Worm (Caenorhabditis elegans) whole organism, L2 larva: ENCODE data around the gene rpac-40.

Source experiments
- C34F6.9 ChIP-seq: fragments of 150-350 bp; optimal IDR thresholded peaks from 2 replicates; lab custom pipeline; 2014; ENCODE audit warnings: missing biosample characterization, missing genetic modification characterization
- F13H6.1 ChIP-seq: sonication (generic microtip); optimal IDR thresholded peaks from 2 replicates; lab custom pipeline; 2016; ENCODE audit warnings: missing genetic modification characterization, missing compliant biosample characterization
- R02D3.7 ChIP-seq: fragments of 150-350 bp; optimal IDR thresholded peaks from 2 replicates; lab custom pipeline; 2014; ENCODE audit warnings: missing biosample characterization, missing genetic modification characterization
- Y55F3AM.14 ChIP-seq: fragments of 200-800 bp; sonication (Bioruptor generic); optimal IDR thresholded peaks from 2 replicates; lab custom pipeline; 2018; ENCODE audit warnings: mild to moderate bottlenecking, missing genetic modification characterization, missing compliant biosample characterization
- ZK546.5 ChIP-seq: sonication (generic microtip); optimal IDR thresholded peaks from 2 replicates; lab custom pipeline; 2017; ENCODE audit warnings: missing biosample characterization, missing genetic modification characterization
- alr-1 ChIP-seq: fragments of 150-350 bp; optimal IDR thresholded peaks from 2 replicates; lab custom pipeline; 2014; ENCODE audit warnings: missing biosample characterization, missing genetic modification characterization
- aly-2 ChIP-seq: fragments of 150-350 bp; optimal IDR thresholded peaks from 2 replicates; lab custom pipeline; 2014; ENCODE audit warnings: missing biosample characterization, missing genetic modification characterization
- ama-1 ChIP-seq: fragments of 150-350 bp; optimal IDR thresholded peaks from 2 replicates; lab custom pipeline; 2018; ENCODE audit warnings: inconsistent platforms
- blmp-1 ChIP-seq: sonication (generic microtip); optimal IDR thresholded peaks from 2 replicates; lab custom pipeline; 2017; ENCODE audit warnings: missing genetic modification characterization, mild to moderate bottlenecking, missing compliant biosample characterization, antibody characterized with exemption, moderate library complexity; ENCODE audit not compliant: insufficient read depth
- ceh-16 ChIP-seq: fragments of 150-350 bp; optimal IDR thresholded peaks from 2 replicates; lab custom pipeline; 2014; ENCODE audit warnings: missing biosample characterization, missing genetic modification characterization
- ceh-82 ChIP-seq: fragments of 150-350 bp; optimal IDR thresholded peaks from 2 replicates; lab custom pipeline; 2014; ENCODE audit warnings: missing biosample characterization, missing genetic modification characterization
- dmd-4 ChIP-seq: sonication (generic microtip); optimal IDR thresholded peaks from 2 replicates; lab custom pipeline; 2017; ENCODE audit warnings: missing biosample characterization, missing genetic modification characterization
- egl-27 ChIP-seq: sonication (generic microtip); optimal IDR thresholded peaks from 3 replicates; lab custom pipeline; 2017; ENCODE audit warnings: missing biosample characterization, missing genetic modification reagents, missing genetic modification characterization
- elt-1 ChIP-seq: fragments of 150-350 bp; optimal IDR thresholded peaks from 2 replicates; lab custom pipeline; 2014; ENCODE audit warnings: missing biosample characterization, missing genetic modification characterization
- elt-3 ChIP-seq: sonication (generic microtip); optimal IDR thresholded peaks from 2 replicates; lab custom pipeline; 2017; ENCODE audit warnings: missing biosample characterization, missing genetic modification characterization
- fos-1 ChIP-seq: fragments of 150-350 bp; optimal IDR thresholded peaks from 2 replicates; lab custom pipeline; 2014; ENCODE audit warnings: missing biosample characterization, missing genetic modification characterization
- gmeb-1 ChIP-seq: fragments of 150-350 bp; optimal IDR thresholded peaks from 2 replicates; lab custom pipeline; 2014; ENCODE audit warnings: missing biosample characterization, missing genetic modification characterization
- lin-11 ChIP-seq: fragments of 150-350 bp; sonication (generic microtip); optimal IDR thresholded peaks from 2 replicates; lab custom pipeline; 2014; ENCODE audit warnings: missing biosample characterization, missing genetic modification characterization, inconsistent platforms, mixed read lengths
- lin-13 ChIP-seq: fragments of 150-350 bp; optimal IDR thresholded peaks from 2 replicates; lab custom pipeline; 2014; ENCODE audit warnings: missing biosample characterization, missing genetic modification reagents, missing genetic modification characterization
- lin-39 ChIP-seq: fragments of 150-350 bp; optimal IDR thresholded peaks from 2 replicates; lab custom pipeline; 2014; ENCODE audit warnings: missing biosample characterization, missing genetic modification reagents, missing genetic modification characterization
- lsy-2 ChIP-seq, 2 experiments: fragments of 150-350 bp in 1 of 2; sonication (generic microtip) in 1 of 2; optimal IDR thresholded peaks; 2 replicates each; lab custom pipeline; 2014 to 2017; ENCODE audit warnings: missing biosample characterization in 2 of 2, missing genetic modification characterization in 2 of 2
- mab-5 ChIP-seq: fragments of 150-350 bp; optimal IDR thresholded peaks from 2 replicates; lab custom pipeline; 2014; ENCODE audit warnings: missing biosample characterization, missing genetic modification characterization
- mbf-1 ChIP-seq: sonication (generic microtip); optimal IDR thresholded peaks from 2 replicates; lab custom pipeline; 2017; ENCODE audit warnings: missing biosample characterization, missing genetic modification characterization
- mdl-1 ChIP-seq, 2 experiments: fragments of 150-350 bp in 1 of 2; sonication (generic microtip) in 1 of 2; optimal IDR thresholded peaks; 2 replicates each; lab custom pipeline; 2017; ENCODE audit warnings: missing biosample characterization in 2 of 2, missing genetic modification characterization in 2 of 2
- nhr-10 ChIP-seq: sonication (generic microtip); optimal IDR thresholded peaks from 2 replicates; lab custom pipeline; 2017; ENCODE audit warnings: missing biosample characterization, missing genetic modification characterization
- nhr-11 ChIP-seq: fragments of 150-350 bp; optimal IDR thresholded peaks from 2 replicates; lab custom pipeline; 2014; ENCODE audit warnings: missing biosample characterization, missing genetic modification characterization
- nhr-12 ChIP-seq: fragments of 150-350 bp; optimal IDR thresholded peaks from 2 replicates; lab custom pipeline; 2014; ENCODE audit warnings: missing biosample characterization, missing genetic modification characterization
- nhr-129 ChIP-seq: fragments of 150-350 bp; optimal IDR thresholded peaks from 2 replicates; lab custom pipeline; 2014; ENCODE audit warnings: missing biosample characterization, missing genetic modification characterization
- nhr-21 ChIP-seq: fragments of 150-350 bp; optimal IDR thresholded peaks from 2 replicates; lab custom pipeline; 2014; ENCODE audit warnings: missing biosample characterization, missing genetic modification characterization
- nhr-23 ChIP-seq: fragments of 150-350 bp; optimal IDR thresholded peaks from 2 replicates; lab custom pipeline; 2014; ENCODE audit warnings: missing biosample characterization, missing genetic modification reagents, missing genetic modification characterization
- nhr-237 ChIP-seq: fragments of 150-350 bp; optimal IDR thresholded peaks from 2 replicates; lab custom pipeline; 2014; ENCODE audit warnings: missing biosample characterization, missing genetic modification characterization
- nhr-25 ChIP-seq: fragments of 150-350 bp; sonication (generic microtip); optimal IDR thresholded peaks from 3 replicates; lab custom pipeline; 2014; ENCODE audit warnings: missing biosample characterization, missing genetic modification characterization
- nhr-6 ChIP-seq: fragments of 150-350 bp; optimal IDR thresholded peaks from 2 replicates; lab custom pipeline; 2014; ENCODE audit warnings: missing biosample characterization, missing genetic modification characterization
- nhr-77 ChIP-seq: fragments of 150-350 bp; optimal IDR thresholded peaks from 2 replicates; lab custom pipeline; 2014; ENCODE audit warnings: missing biosample characterization, missing genetic modification characterization
- peb-1 ChIP-seq: fragments of 150-350 bp; optimal IDR thresholded peaks from 2 replicates; lab custom pipeline; 2014; ENCODE audit warnings: missing biosample characterization, missing genetic modification characterization
- sem-4 ChIP-seq: fragments of 150-350 bp; optimal IDR thresholded peaks from 2 replicates; lab custom pipeline; 2014; ENCODE audit warnings: missing biosample characterization, missing genetic modification reagents, missing genetic modification characterization
- skn-1 ChIP-seq: sonication (generic microtip); optimal IDR thresholded peaks from 2 replicates; lab custom pipeline; 2017; ENCODE audit warnings: missing biosample characterization, missing genetic modification characterization
- sma-9 ChIP-seq, 2 experiments: fragments of 150-350 bp in 1 of 2; sonication (generic microtip) in 1 of 2; optimal IDR thresholded peaks; 2 replicates each; lab custom pipeline; 2014 to 2016; ENCODE audit warnings: missing genetic modification characterization in 2 of 2, mild to moderate bottlenecking in 1 of 2, missing biosample characterization in 1 of 2, missing compliant biosample characterization in 1 of 2, missing genetic modification reagents in 1 of 2, moderate library complexity in 1 of 2
- snpc-4 ChIP-seq: fragments of 150-350 bp; optimal IDR thresholded peaks from 2 replicates; lab custom pipeline; 2014; ENCODE audit warnings: missing biosample characterization, missing genetic modification characterization
- unc-39 ChIP-seq: fragments of 150-350 bp; optimal IDR thresholded peaks from 2 replicates; lab custom pipeline; 2014; ENCODE audit warnings: missing biosample characterization, missing genetic modification characterization
- unc-55 ChIP-seq: fragments of 150-350 bp; sonication (generic microtip); optimal IDR thresholded peaks from 3 replicates; lab custom pipeline; 2014; ENCODE audit warnings: missing biosample characterization, missing genetic modification reagents, missing genetic modification characterization
- unc-62 ChIP-seq: fragments of 150-350 bp; optimal IDR thresholded peaks from 2 replicates; lab custom pipeline; 2014; ENCODE audit warnings: missing biosample characterization, missing genetic modification reagents, missing genetic modification characterization
- zag-1 ChIP-seq: fragments of 150-350 bp; optimal IDR thresholded peaks from 2 replicates; lab custom pipeline; 2014; ENCODE audit warnings: missing biosample characterization, missing genetic modification characterization
- ztf-1 ChIP-seq: fragments of 200-800 bp; sonication (Bioruptor generic); conservative IDR thresholded peaks from 2 replicates; pipeline ENCODE4 v1.3.6; 2022; ENCODE audit warnings: missing genetic modification characterization, missing compliant biosample characterization
- ztf-11 ChIP-seq: sonication (generic microtip); optimal IDR thresholded peaks from 2 replicates; lab custom pipeline; 2017; ENCODE audit warnings: missing biosample characterization, missing genetic modification characterization
- ztf-4 ChIP-seq: fragments of 150-350 bp; optimal IDR thresholded peaks from 2 replicates; lab custom pipeline; 2014; ENCODE audit warnings: missing biosample characterization, missing genetic modification characterization

The rpac-40 gene

ce11 chrV:4192688-4193471 lies 6.4 kb upstream of the rpac-40 start:
- TF ChIP-seq ZK546.5 (tag; lab: Kevin White, UChicago), result no peak
- TF ChIP-seq F13H6.1 (tag; lab: Kevin White, UChicago), result no peak
- no peak for TF ChIP-seq unc-62 (GFP tag; lab: Kevin White, UChicago)
- no peak for TF ChIP-seq ztf-1 (GFP tag; lab: Robert Waterston, UW)
- TF ChIP-seq unc-55 (GFP tag; lab: Kevin White, UChicago), result peak; percentile 17
- TF ChIP-seq C34F6.9 (tag; lab: Kevin White, UChicago), result no peak
- TF ChIP-seq nhr-25 (tag; lab: Kevin White, UChicago), result peak; percentile 5
- no peak for TF ChIP-seq unc-39 (tag; lab: Kevin White, UChicago)
- TF ChIP-seq nhr-11 (tag; lab: Kevin White, UChicago), result no peak
- no peak for TF ChIP-seq nhr-77 (tag; lab: Kevin White, UChicago)
- no peak for TF ChIP-seq nhr-10 (tag; lab: Kevin White, UChicago)
- TF ChIP-seq nhr-129 (tag; lab: Kevin White, UChicago), result peak; percentile 19
- TF ChIP-seq gmeb-1 (tag; lab: Kevin White, UChicago), result peak; percentile 6
- no peak for TF ChIP-seq lin-13 (GFP tag; lab: Kevin White, UChicago)
- no peak for TF ChIP-seq nhr-23 (tag; lab: Kevin White, UChicago)
- TF ChIP-seq aly-2 (tag; lab: Kevin White, UChicago), result no peak
- TF ChIP-seq Y55F3AM.14 (GFP tag; lab: Kevin White, UChicago), result no peak

- TF ChIP-seq lin-11, result peak; percentile 59
- peak; percentile 84 for TF ChIP-seq C34F6.9 (tag; lab: Kevin White, UChicago)
- peak; percentile 84 for TF ChIP-seq nhr-25 (tag; lab: Kevin White, UChicago)
- no peak for TF ChIP-seq mbf-1 (tag; lab: Kevin White, UChicago)
- no peak for TF ChIP-seq peb-1 (tag; lab: Kevin White, UChicago)
- TF ChIP-seq snpc-4 (tag; lab: Kevin White, UChicago), result peak; percentile 72
- TF ChIP-seq alr-1 (tag; lab: Kevin White, UChicago), result no peak
- TF ChIP-seq ama-1, result no peak
- TF ChIP-seq blmp-1, result no peak
- TF ChIP-seq lin-13 (GFP tag; lab: Kevin White, UChicago), result peak; percentile 84
- TF ChIP-seq ceh-16 (tag; lab: Kevin White, UChicago), result no peak
- TF ChIP-seq ceh-82 (tag; lab: Kevin White, UChicago), result no peak
- no peak for TF ChIP-seq nhr-77 (tag; lab: Kevin White, UChicago)
- TF ChIP-seq Y55F3AM.14 (GFP tag; lab: Kevin White, UChicago), result no peak
- peak in 1 of 2 experiments; percentile 32 for TF ChIP-seq mdl-1 (tag; optimal IDR thresholded peaks at IDR 0.05; lab: Kevin White, UChicago)
- no peak for TF ChIP-seq aly-2 (tag; lab: Kevin White, UChicago)
- TF ChIP-seq nhr-21 (tag; lab: Kevin White, UChicago), result peak; percentile 62
- peak; percentile 54 for TF ChIP-seq fos-1
- TF ChIP-seq nhr-129 (tag; lab: Kevin White, UChicago), result peak; percentile 79
- peak; percentile 24 for TF ChIP-seq sem-4 (tag; lab: Kevin White, UChicago)
- TF ChIP-seq nhr-10 (tag; lab: Kevin White, UChicago), result no peak
- TF ChIP-seq skn-1 (tag; lab: Kevin White, UChicago), result no peak
- peak; percentile 85 for TF ChIP-seq F13H6.1 (tag; lab: Kevin White, UChicago)
- no peak for TF ChIP-seq nhr-237 (tag; lab: Kevin White, UChicago)
- TF ChIP-seq unc-62 (GFP tag; lab: Kevin White, UChicago), result no peak
- TF ChIP-seq unc-39 (tag; lab: Kevin White, UChicago), result no peak
- peak; percentile 68 to 87 for TF ChIP-seq lsy-2 (tag; optimal IDR thresholded peaks at IDR 0.05; lab: Kevin White, UChicago)
- peak; percentile 29 for TF ChIP-seq ztf-4 (tag; lab: Kevin White, UChicago)
- TF ChIP-seq R02D3.7 (tag; lab: Kevin White, UChicago), result no peak
- no peak for TF ChIP-seq nhr-23 (tag; lab: Kevin White, UChicago)
- no peak for TF ChIP-seq nhr-11 (tag; lab: Kevin White, UChicago)
- TF ChIP-seq egl-27 (tag; lab: Kevin White, UChicago), result peak; percentile 42
- no peak for TF ChIP-seq nhr-6
- TF ChIP-seq mab-5, result peak; percentile 68
- peak; percentile 4 for TF ChIP-seq zag-1 (tag; lab: Kevin White, UChicago)
- TF ChIP-seq nhr-12 (tag; lab: Kevin White, UChicago), result no peak
- TF ChIP-seq ztf-11 (tag; lab: Kevin White, UChicago), result no peak
- no peak for TF ChIP-seq ztf-1 (GFP tag; lab: Robert Waterston, UW)
- no peak for TF ChIP-seq dmd-4 (tag; lab: Kevin White, UChicago)
- no peak for TF ChIP-seq lin-39 (tag; lab: Kevin White, UChicago)
- no peak for TF ChIP-seq sma-9 (GFP tag; optimal IDR thresholded peaks at IDR 0.05; lab: Kevin White, UChicago)
- no peak for TF ChIP-seq sma-9 (tag; optimal IDR thresholded peaks at IDR 0.05; lab: Kevin White, UChicago)
- TF ChIP-seq ZK546.5 (tag; lab: Kevin White, UChicago), result no peak
- peak; percentile 89 for TF ChIP-seq unc-55 (GFP tag; lab: Kevin White, UChicago)
- TF ChIP-seq elt-1 (tag; lab: Kevin White, UChicago), result no peak
- peak; percentile 76 for TF ChIP-seq gmeb-1 (tag; lab: Kevin White, UChicago)
- no peak for TF ChIP-seq elt-3 (tag; lab: Kevin White, UChicago)
Observed at ce11 chrV:4194587-4195211, 4.6 kb upstream of the rpac-40 start, which contains the start of gene Y45G5AM.9. TSS of gene Y45G5AM.9 (minus strand) at chrV:4194637.
